Fruit fly (Drosophila melanogaster) whole organism, pupa: ENCODE measurements around the gene SelT.

Source experiments
- CG10348 ChIP-seq: fragments of 200-800 bp; sonication (Bioruptor generic); IDR thresholded peaks from 2 replicates; pipeline ENCODE4 v1.3.6; 2022; ENCODE audit warnings: missing biosample characterization, missing genetic modification characterization
- CG13204 ChIP-seq: fragments of 200-800 bp; sonication (Bioruptor generic); optimal IDR thresholded peaks from 2 replicates; lab custom pipeline; 2018; ENCODE audit warnings: missing biosample characterization, mild to moderate bottlenecking, missing genetic modification characterization, moderate library complexity
- CG32121 ChIP-seq: fragments of 200-800 bp; sonication (Bioruptor generic); IDR thresholded peaks from 2 replicates; pipeline ENCODE4 v1.3.6; 2022; ENCODE audit warnings: missing biosample characterization, missing genetic modification characterization
- CG8159 ChIP-seq: fragments of 200-800 bp; sonication (Bioruptor generic); optimal IDR thresholded peaks from 3 replicates; lab custom pipeline; 2018; ENCODE audit warnings: missing biosample characterization, mild to moderate bottlenecking, missing genetic modification characterization, moderate library complexity
- CG8301 ChIP-seq: fragments of 200-800 bp; sonication (Bioruptor generic); optimal IDR thresholded peaks from 2 replicates; lab custom pipeline; 2018; ENCODE audit warnings: missing biosample characterization, mild to moderate bottlenecking, missing genetic modification characterization
- CG9948 ChIP-seq: fragments of 200-800 bp; sonication (Bioruptor generic); optimal IDR thresholded peaks from 2 replicates; lab custom pipeline; 2018; ENCODE audit warnings: missing biosample characterization, mild to moderate bottlenecking, missing genetic modification characterization, moderate library complexity
- D1 ChIP-seq: fragments of 200-800 bp; sonication (Bioruptor generic); optimal IDR thresholded peaks from 2 replicates; lab custom pipeline; 2018; ENCODE audit warnings: missing biosample characterization, mild to moderate bottlenecking, missing genetic modification characterization, moderate library complexity
- EcR ChIP-seq: fragments of 200-800 bp; sonication (Bioruptor generic); optimal IDR thresholded peaks from 3 replicates; lab custom pipeline; 2019; ENCODE audit warnings: missing biosample characterization, missing genetic modification characterization, mild to moderate bottlenecking, moderate library complexity, missing genetic modification reagents
- Ets98B ChIP-seq: fragments of 200-800 bp; sonication (Bioruptor generic); IDR thresholded peaks from 2 replicates; pipeline ENCODE4 v1.3.6; 2022; ENCODE audit warnings: missing biosample characterization, missing genetic modification characterization
- rn ChIP-seq: fragments of 200-800 bp; sonication (Bioruptor generic); IDR thresholded peaks from 2 replicates; pipeline ENCODE4 v1.3.6; 2022; ENCODE audit warnings: missing biosample characterization, missing genetic modification characterization

DNA sequence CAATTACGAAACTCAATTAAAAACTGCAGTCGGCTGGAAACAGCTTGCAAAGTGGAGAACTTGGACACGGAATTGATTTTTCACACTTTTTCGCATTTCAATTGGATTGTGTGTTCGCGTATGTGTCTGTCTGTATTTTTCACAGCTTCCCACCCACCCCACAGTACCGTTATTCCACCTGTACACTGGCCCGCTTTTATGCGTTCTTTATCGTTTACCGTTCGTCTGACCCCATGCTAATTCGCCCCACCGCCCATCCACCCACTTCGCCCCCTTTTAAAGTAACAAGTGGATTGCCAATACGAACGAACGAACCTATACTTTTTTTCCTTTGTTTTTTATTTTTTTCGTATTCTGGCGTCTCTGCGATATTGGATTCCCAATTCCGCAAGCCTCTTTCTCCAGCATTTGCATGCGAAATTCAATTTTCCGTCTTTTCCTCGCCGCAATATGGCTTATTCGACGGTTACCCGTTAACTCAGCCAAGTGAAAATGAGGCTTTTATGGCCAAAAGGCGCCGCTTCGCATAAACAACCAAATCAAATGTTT is 28.6 kb upstream of the SelT start:
- TF ChIP-seq rn (GFP tag; lab: Robert Waterston, UW) (no peak), CG13204 (GFP tag; lab: Kevin White, UChicago) (no peak), Ets98B (GFP tag; lab: Robert Waterston, UW) (no peak), D1 (tag; lab: Kevin White, UChicago) (no peak), CG32121 (no peak), EcR (GFP tag; lab: Kevin White, UChicago) (no peak), CG10348 (GFP tag; lab: Robert Waterston, UW) (no peak), CG9948 (tag; lab: Kevin White, UChicago) (no peak), CG8159 (no peak), CG8301 (no peak)
